Worm (Caenorhabditis elegans): ENCODE measurements around the gene B0547.2.

B0547.2 gene

ce11 chrIV:5655966-5656389, 10.2 kb downstream of the B0547.2 start:
- no peak for TF ChIP-seq M03D4.4 (tag; optimal IDR thresholded peaks at IDR 0.05)
- TF ChIP-seq mep-1 (tag; optimal IDR thresholded peaks at IDR 0.05), result no peak
- no peak for TF ChIP-seq ztf-11 (tag; optimal IDR thresholded peaks at IDR 0.05)
- TF ChIP-seq lsy-2 (tag; optimal IDR thresholded peaks at IDR 0.05), result no peak
- TF ChIP-seq elt-3 (tag; optimal IDR thresholded peaks at IDR 0.05), result peak; percentile 16
- TF ChIP-seq drap-1 (GFP tag; optimal IDR thresholded peaks at IDR 0.05), result no peak
- peak; percentile 47 for TF ChIP-seq unc-62 (GFP tag; optimal IDR thresholded peaks at IDR 0.05)
- TF ChIP-seq nhr-28 (tag; optimal IDR thresholded peaks at IDR 0.05), result peak; percentile 67
- TF ChIP-seq elt-1 (tag; optimal IDR thresholded peaks at IDR 0.05; ENCODE audit: borderline replicate concordance, insufficient read depth), result no peak
- peak; percentile 86 for TF ChIP-seq nhr-237 (tag; optimal IDR thresholded peaks at IDR 0.05)
- TF ChIP-seq nhr-76 (tag; optimal IDR thresholded peaks at IDR 0.05), result no peak

- TF ChIP-seq M03D4.4 (tag; optimal IDR thresholded peaks at IDR 0.05), result no peak
- TF ChIP-seq sem-2 (GFP tag; optimal IDR thresholded peaks at IDR 0.05), result no peak
- TF ChIP-seq zip-8 (tag; optimal IDR thresholded peaks at IDR 0.05), result no peak
- TF ChIP-seq ceh-43 (GFP tag; optimal IDR thresholded peaks at IDR 0.05), result no peak
- TF ChIP-seq lin-32 (GFP tag; optimal IDR thresholded peaks at IDR 0.05), result no peak
- no peak for TF ChIP-seq lsy-2 (tag; optimal IDR thresholded peaks at IDR 0.05)
- TF ChIP-seq flh-1 (GFP tag; optimal IDR thresholded peaks at IDR 0.05), result no peak
- TF ChIP-seq nhr-28 (tag; optimal IDR thresholded peaks at IDR 0.05), result no peak
- TF ChIP-seq unc-62 (GFP tag; optimal IDR thresholded peaks at IDR 0.05), result peak; percentile 49
- no peak for TF ChIP-seq sptf-1 (tag; optimal IDR thresholded peaks at IDR 0.05)
- TF ChIP-seq nhr-12 (tag; optimal IDR thresholded peaks at IDR 0.05), result no peak
- no peak for TF ChIP-seq mab-5 (tag; optimal IDR thresholded peaks at IDR 0.05)
- peak; percentile 27 for TF ChIP-seq elt-1 (tag; optimal IDR thresholded peaks at IDR 0.05; ENCODE audit: borderline replicate concordance, insufficient read depth)
- TF ChIP-seq pha-4 (tag; optimal IDR thresholded peaks at IDR 0.05), result peak; percentile 50
- TF ChIP-seq ceh-83 (GFP tag; optimal IDR thresholded peaks at IDR 0.05), result no peak
- no peak for TF ChIP-seq drap-1 (GFP tag; optimal IDR thresholded peaks at IDR 0.05)
- TF ChIP-seq ham-2 (GFP tag; optimal IDR thresholded peaks at IDR 0.05), result peak; percentile 73
- TF ChIP-seq elt-3 (tag; optimal IDR thresholded peaks at IDR 0.05), result no peak
- TF ChIP-seq hlh-1 (tag; optimal IDR thresholded peaks at IDR 0.05), result no peak
- no peak for TF ChIP-seq unc-39 (tag; optimal IDR thresholded peaks at IDR 0.05)
- peak; percentile 41 for TF ChIP-seq unc-120 (tag; optimal IDR thresholded peaks at IDR 0.05; ENCODE audit: poor library complexity, severe bottlenecking)
- TF ChIP-seq cnd-1 (tag; optimal IDR thresholded peaks at IDR 0.05), result no peak
- no peak for TF ChIP-seq nhr-2 (tag; optimal IDR thresholded peaks at IDR 0.05)
- TF ChIP-seq ztf-11 (tag; optimal IDR thresholded peaks at IDR 0.05), result no peak
- no peak for TF ChIP-seq tbx-8 (GFP tag; optimal IDR thresholded peaks at IDR 0.05)
- no peak for TF ChIP-seq mep-1 (tag; optimal IDR thresholded peaks at IDR 0.05)
- peak; percentile 85 for TF ChIP-seq nhr-237 (tag; optimal IDR thresholded peaks at IDR 0.05)
- TF ChIP-seq blmp-1 (tag; optimal IDR thresholded peaks at IDR 0.05), result peak; percentile 10
Observed at ce11 chrIV:5657126-5657666, 11.4 kb downstream of the B0547.2 start.

- no peak for TF ChIP-seq hlh-1 (tag; optimal IDR thresholded peaks at IDR 0.05)
- TF ChIP-seq ces-1 (GFP tag; optimal IDR thresholded peaks at IDR 0.05), result peak; percentile 19
- no peak for TF ChIP-seq unc-120 (tag; optimal IDR thresholded peaks at IDR 0.05; ENCODE audit: poor library complexity, severe bottlenecking)
Observed at ce11 chrIV:5658225-5658624, 12.4 kb downstream of the B0547.2 start.

- TF ChIP-seq snpc-4 (tag; optimal IDR thresholded peaks at IDR 0.05) (no peak), ces-1 (GFP tag; optimal IDR thresholded peaks at IDR 0.05) (no peak), blmp-1 (tag; optimal IDR thresholded peaks at IDR 0.05) (no peak), sptf-1 (tag; optimal IDR thresholded peaks at IDR 0.05) (no peak), tbx-8 (GFP tag; optimal IDR thresholded peaks at IDR 0.05) (no peak), bed-3 (GFP tag; optimal IDR thresholded peaks at IDR 0.05) (no peak), sem-2 (GFP tag; optimal IDR thresholded peaks at IDR 0.05) (no peak), lin-13 (tag; optimal IDR thresholded peaks at IDR 0.05) (no peak), pha-4 (tag; optimal IDR thresholded peaks at IDR 0.05) (no peak), unc-62 (GFP tag; optimal IDR thresholded peaks at IDR 0.05) (no peak)
Observed at ce11 chrIV:5658897-5659296, 13.1 kb downstream of the B0547.2 start.
